Worm (Caenorhabditis elegans) whole organism, late embryonic: Measurements from ENCODE around the gene srb-18.

ENCODE experiments used
- T23F11.4 ChIP-seq: fragments of 200-800 bp; sonication (Bioruptor generic); optimal IDR thresholded peaks from 2 replicates; lab custom pipeline; 2018; ENCODE audit warnings: mild to moderate bottlenecking, missing genetic modification characterization, missing compliant biosample characterization
- lim-6 ChIP-seq: sonication (generic microtip); optimal IDR thresholded peaks from 2 replicates; lab custom pipeline; 2016; ENCODE audit warnings: missing genetic modification characterization, missing compliant biosample characterization
- npax-4 ChIP-seq: sonication (generic microtip); optimal IDR thresholded peaks from 2 replicates; lab custom pipeline; 2016; ENCODE audit warnings: missing genetic modification characterization, missing compliant biosample characterization
- pag-3 ChIP-seq: sonication (generic microtip); optimal IDR thresholded peaks from 2 replicates; lab custom pipeline; 2016; ENCODE audit warnings: missing compliant biosample characterization, missing genetic modification characterization, borderline replicate concordance

DNA sequence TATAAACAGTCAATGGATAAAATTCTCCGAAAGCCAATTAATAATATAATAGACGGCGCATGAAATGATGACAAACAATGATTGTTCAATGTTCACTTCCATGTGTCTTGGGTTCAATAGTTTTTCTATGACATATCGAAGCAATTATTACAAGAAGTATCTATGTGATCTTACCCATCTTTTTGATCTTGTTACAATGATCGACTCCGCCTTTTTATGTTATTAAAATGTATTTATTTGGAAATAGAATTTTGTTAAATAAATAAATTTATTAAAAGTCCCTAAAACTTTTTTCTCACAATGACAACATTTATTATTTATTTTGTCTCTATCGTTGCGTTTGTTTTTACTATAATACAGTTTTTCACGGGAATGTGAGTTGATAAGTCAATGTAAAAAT, 14.8 kb downstream of the srb-18 start, which contains the start of gene swt-2:
- TF ChIP-seq npax-4 (tag; lab: Kevin White, UChicago) (no peak), pag-3 (no peak), T23F11.4 (GFP tag; lab: Kevin White, UChicago) (no peak), lim-6 (tag; lab: Kevin White, UChicago) (no peak)
